Worm (Caenorhabditis elegans): Measurements from ENCODE around the gene mnm-2.

- no peak for TF ChIP-seq unc-130 (tag; optimal IDR thresholded peaks at IDR 0.05)
- TF ChIP-seq unc-62 (GFP tag; optimal IDR thresholded peaks at IDR 0.05), result no peak
- no peak for TF ChIP-seq ets-5 (GFP tag; IDR thresholded peaks at IDR 0.05)
- no peak for TF ChIP-seq elt-2 (tag; optimal IDR thresholded peaks at IDR 0.05)
- no peak for TF ChIP-seq lsy-2 (tag; optimal IDR thresholded peaks at IDR 0.05)
- no peak for TF ChIP-seq ces-1 (GFP tag; optimal IDR thresholded peaks at IDR 0.05)
- TF ChIP-seq C34B4.2 (tag; optimal IDR thresholded peaks at IDR 0.05), result no peak
- TF ChIP-seq mef-2 (tag; optimal IDR thresholded peaks at IDR 0.05), result no peak
- no peak for TF ChIP-seq pag-3 (tag; optimal IDR thresholded peaks at IDR 0.05; ENCODE audit: borderline replicate concordance, insufficient read depth)
- TF ChIP-seq ztf-4 (tag; optimal IDR thresholded peaks at IDR 0.05), result no peak
- no peak for TF ChIP-seq rnt-1 (tag; optimal IDR thresholded peaks at IDR 0.05)
- no peak for TF ChIP-seq lir-3 (tag; optimal IDR thresholded peaks at IDR 0.05; ENCODE audit: poor library complexity)
Observed at ce11 chrX:7436912-7437311, 12.2 kb upstream of the mnm-2 start.

Data from whole organism, L1 larva.